Worm (Caenorhabditis elegans) whole organism, L4 larva: ENCODE measurements around the gene F48G7.5.
A peak's percentile ranks its signal among the peaks of the same experiment; 100 is the strongest.

ENCODE experiments used
- F10B5.3 ChIP-seq: sonication (generic microtip); optimal IDR thresholded peaks from 2 replicates; lab custom pipeline; 2016; ENCODE audit warnings: mild to moderate bottlenecking, missing genetic modification characterization, missing compliant biosample characterization
- F37D6.2 ChIP-seq: sonication (generic microtip); optimal IDR thresholded peaks from 2 replicates; lab custom pipeline; 2016; ENCODE audit warnings: mild to moderate bottlenecking, missing genetic modification characterization, missing compliant biosample characterization
- T20F7.1 ChIP-seq: fragments of 200-800 bp; sonication (Bioruptor generic); optimal IDR thresholded peaks from 2 replicates; lab custom pipeline; 2018; ENCODE audit warnings: mild to moderate bottlenecking, missing genetic modification characterization, missing compliant biosample characterization
- Y105C5A.15 ChIP-seq: fragments of 200-800 bp; sonication (Bioruptor generic); IDR thresholded peaks from 2 replicates; pipeline ENCODE4 v1.3.6; 2022; ENCODE audit warnings: missing genetic modification characterization, missing compliant biosample characterization
- Y48G9A.11 ChIP-seq: fragments of 200-800 bp; sonication (Bioruptor generic); IDR thresholded peaks from 2 replicates; pipeline ENCODE4 v1.3.6; 2022; ENCODE audit warnings: missing genetic modification reagents, missing genetic modification characterization, missing compliant biosample characterization
- ZK337.2 ChIP-seq: fragments of 200-800 bp; sonication (Bioruptor generic); IDR thresholded peaks from 2 replicates; pipeline ENCODE4 v1.3.6; 2022; ENCODE audit warnings: missing genetic modification reagents, missing genetic modification characterization, missing compliant biosample characterization
- ZK546.5 ChIP-seq, 2 experiments: sonication (generic microtip); optimal IDR thresholded peaks; 2 replicates each; lab custom pipeline; 2017; ENCODE audit warnings: missing biosample characterization in 2 of 2, missing genetic modification characterization in 2 of 2
- aha-1 ChIP-seq: fragments of 150-350 bp; peaks from one replicate; lab custom pipeline; 2014; ENCODE audit warnings: missing biosample characterization, missing genetic modification characterization
- arid-1 ChIP-seq: fragments of 200-800 bp; sonication (Bioruptor generic); conservative IDR thresholded peaks from 2 replicates; pipeline ENCODE4 v1.3.6; 2022; ENCODE audit warnings: missing genetic modification reagents, missing genetic modification characterization, missing compliant biosample characterization
- ceh-20 ChIP-seq: fragments of 200-800 bp; sonication (Bioruptor generic); IDR thresholded peaks from 2 replicates; pipeline ENCODE4 v1.3.6; 2022; ENCODE audit warnings: missing genetic modification reagents, missing genetic modification characterization, missing compliant biosample characterization
- cey-2 ChIP-seq: sonication (generic microtip); optimal IDR thresholded peaks from 3 replicates; lab custom pipeline; 2017; ENCODE audit warnings: missing genetic modification characterization, mild to moderate bottlenecking, missing compliant biosample characterization, antibody characterized with exemption, borderline replicate concordance; ENCODE audit not compliant: insufficient read depth
- ctbp-1 ChIP-seq: fragments of 200-800 bp; sonication (Bioruptor generic); IDR thresholded peaks from 2 replicates; pipeline ENCODE4 v1.3.6; 2022; ENCODE audit warnings: missing genetic modification reagents, missing genetic modification characterization, missing compliant biosample characterization
- daf-16 ChIP-seq, 3 experiments: sonication (generic microtip); optimal IDR thresholded peaks; 2 replicates each; lab custom pipeline; 2016 to 2017; ENCODE audit warnings: missing genetic modification characterization in 3 of 3, missing genetic modification reagents in 3 of 3, mild to moderate bottlenecking in 2 of 3, missing compliant biosample characterization in 2 of 3, missing biosample characterization in 1 of 3, moderate library complexity in 1 of 3
- daf-19 ChIP-seq: fragments of 200-800 bp; sonication (Bioruptor generic); conservative IDR thresholded peaks from 2 replicates; pipeline ENCODE4 v1.3.6; 2022; ENCODE audit warnings: missing genetic modification characterization, missing compliant biosample characterization
- daf-8 ChIP-seq: fragments of 200-800 bp; sonication (Bioruptor generic); IDR thresholded peaks from 2 replicates; pipeline ENCODE4 v1.3.6; 2022; ENCODE audit warnings: missing genetic modification characterization, missing compliant biosample characterization
- dmd-6 ChIP-seq: fragments of 200-800 bp; sonication (Bioruptor generic); IDR thresholded peaks from 2 replicates; pipeline ENCODE4 v1.3.6; 2022; ENCODE audit warnings: missing genetic modification reagents, missing genetic modification characterization, missing compliant biosample characterization
- dmd-9 ChIP-seq: fragments of 200-800 bp; sonication (Bioruptor generic); IDR thresholded peaks from 2 replicates; pipeline ENCODE4 v1.3.6; 2022; ENCODE audit warnings: missing genetic modification reagents, missing genetic modification characterization, missing compliant biosample characterization
- dpl-1 ChIP-seq: fragments of 150-350 bp; optimal IDR thresholded peaks from 2 replicates; lab custom pipeline; 2014; ENCODE audit warnings: missing biosample characterization, missing genetic modification reagents, missing genetic modification characterization
- dve-1 ChIP-seq: sonication (generic microtip); optimal IDR thresholded peaks from 2 replicates; lab custom pipeline; 2017; ENCODE audit warnings: antibody characterized with exemption, mild to moderate bottlenecking, missing genetic modification characterization, missing compliant biosample characterization; ENCODE audit not compliant: insufficient read depth
- egl-43 ChIP-seq: fragments of 200-800 bp; sonication (Bioruptor generic); IDR thresholded peaks from 2 replicates; pipeline ENCODE4 v1.3.6; 2022; ENCODE audit warnings: missing genetic modification reagents, missing genetic modification characterization, missing compliant biosample characterization
- fkh-10 ChIP-seq: fragments of 150-350 bp; optimal IDR thresholded peaks from 2 replicates; lab custom pipeline; 2014; ENCODE audit warnings: missing biosample characterization, missing genetic modification reagents, missing genetic modification characterization
- hlh-30 ChIP-seq: sonication (generic microtip); optimal IDR thresholded peaks from 2 replicates; lab custom pipeline; 2017; ENCODE audit warnings: antibody characterized with exemption, mild to moderate bottlenecking, missing genetic modification characterization, missing compliant biosample characterization; ENCODE audit not compliant: insufficient read depth
- hmg-1.1 ChIP-seq: fragments of 200-800 bp; sonication (Bioruptor generic); IDR thresholded peaks from 2 replicates; pipeline ENCODE4 v1.3.6; 2022; ENCODE audit warnings: missing genetic modification reagents, missing genetic modification characterization, missing compliant biosample characterization
- lin-1 ChIP-seq: fragments of 200-800 bp; sonication (Bioruptor generic); IDR thresholded peaks from 2 replicates; pipeline ENCODE4 v1.3.6; 2022; ENCODE audit warnings: missing genetic modification reagents, missing genetic modification characterization, missing compliant biosample characterization
- lin-15B ChIP-seq: fragments of 150-350 bp; sonication (generic microtip); optimal IDR thresholded peaks from 3 replicates; lab custom pipeline; 2014; ENCODE audit warnings: missing biosample characterization, missing genetic modification characterization
- lir-3 ChIP-seq: sonication (generic microtip); optimal IDR thresholded peaks from 2 replicates; lab custom pipeline; 2016; ENCODE audit warnings: mild to moderate bottlenecking, missing genetic modification characterization, missing compliant biosample characterization
- lsy-2 ChIP-seq, 2 experiments: fragments of 150-350 bp in 1 of 2; sonication (generic microtip) in 1 of 2; optimal IDR thresholded peaks; 2 replicates each; lab custom pipeline; 2014 to 2017; ENCODE audit warnings: missing biosample characterization in 2 of 2, missing genetic modification characterization in 2 of 2
- mdl-1 ChIP-seq, 2 experiments: fragments of 150-350 bp in 1 of 2; sonication (generic microtip) in 1 of 2; optimal IDR thresholded peaks; 2 replicates each; lab custom pipeline; 2014 to 2017; ENCODE audit warnings: missing biosample characterization in 2 of 2, missing genetic modification characterization in 2 of 2
- nhr-10 ChIP-seq: fragments of 150-350 bp; optimal IDR thresholded peaks from 2 replicates; lab custom pipeline; 2014; ENCODE audit warnings: missing biosample characterization, missing genetic modification characterization
- nhr-102 ChIP-seq: sonication (generic microtip); optimal IDR thresholded peaks from 2 replicates; lab custom pipeline; 2016; ENCODE audit warnings: mild to moderate bottlenecking, missing genetic modification characterization, moderate library complexity, missing compliant biosample characterization
- nhr-28 ChIP-seq: fragments of 150-350 bp; optimal IDR thresholded peaks from 2 replicates; lab custom pipeline; 2014; ENCODE audit warnings: missing biosample characterization, missing genetic modification characterization
- nhr-41 ChIP-seq: fragments of 200-800 bp; sonication (Bioruptor generic); IDR thresholded peaks from 2 replicates; pipeline ENCODE4 v1.3.6; 2022; ENCODE audit warnings: missing genetic modification reagents, missing genetic modification characterization, missing compliant biosample characterization
- nhr-76 ChIP-seq: fragments of 150-350 bp; optimal IDR thresholded peaks from 2 replicates; lab custom pipeline; 2014; ENCODE audit warnings: missing biosample characterization, missing genetic modification characterization
- pha-4 ChIP-seq, 2 experiments: fragments of 150-350 bp in 1 of 2; fragments of 200-800 bp in 1 of 2; sonication (Bioruptor generic) in 1 of 2; IDR thresholded peaks in 1 of 2; optimal IDR thresholded peaks in 1 of 2; 2 replicates each; pipeline versions ENCODE4 v1.3.6 to Lab custom; 2014 to 2022; ENCODE audit warnings: missing genetic modification characterization in 2 of 2, missing genetic modification reagents in 2 of 2, missing biosample characterization in 1 of 2, missing compliant biosample characterization in 1 of 2
- php-3 ChIP-seq: fragments of 200-800 bp; sonication (Bioruptor generic); IDR thresholded peaks from 2 replicates; pipeline ENCODE4 v1.3.6; 2022; ENCODE audit warnings: missing genetic modification reagents, missing genetic modification characterization, missing compliant biosample characterization
- pqm-1 ChIP-seq: sonication (generic microtip); optimal IDR thresholded peaks from 2 replicates; lab custom pipeline; 2017; ENCODE audit warnings: missing biosample characterization, missing genetic modification characterization
- rbr-2 ChIP-seq: sonication (generic microtip); optimal IDR thresholded peaks from 2 replicates; lab custom pipeline; 2016; ENCODE audit warnings: missing genotype, missing genetic modification characterization, missing compliant biosample characterization
- set-16 ChIP-seq: fragments of 200-800 bp; sonication (Bioruptor generic); IDR thresholded peaks from 2 replicates; pipeline ENCODE4 v1.3.6; 2022; ENCODE audit warnings: missing genetic modification reagents, missing genetic modification characterization, missing compliant biosample characterization
- snpc-1.2 ChIP-seq: fragments of 200-800 bp; sonication (Bioruptor generic); IDR thresholded peaks from 2 replicates; pipeline ENCODE4 v1.3.6; 2022; ENCODE audit warnings: missing genetic modification reagents, missing genetic modification characterization, missing compliant biosample characterization
- spr-1 ChIP-seq: sonication (generic microtip); optimal IDR thresholded peaks from 2 replicates; lab custom pipeline; 2016; ENCODE audit warnings: mild to moderate bottlenecking, missing genetic modification characterization, missing compliant biosample characterization
- tag-97 ChIP-seq: fragments of 200-800 bp; sonication (Bioruptor generic); IDR thresholded peaks from 2 replicates; pipeline ENCODE4 v1.3.6; 2022; ENCODE audit warnings: missing genetic modification characterization, missing compliant biosample characterization
- tra-1 ChIP-seq: fragments of 200-800 bp; sonication (Bioruptor generic); IDR thresholded peaks from 2 replicates; pipeline ENCODE4 v1.3.6; 2022; ENCODE audit warnings: missing genetic modification reagents, missing genetic modification characterization, missing compliant biosample characterization
- unc-62 ChIP-seq, 3 experiments: fragments of 150-350 bp in 1 of 3; sonication (generic microtip); optimal IDR thresholded peaks in 2 of 3; peaks in 1 of 3; 1 replicate in 1 of 3; 2 replicates in 2 of 3; lab custom pipeline; 2014 to 2017; ENCODE audit warnings: missing biosample characterization in 3 of 3, missing genetic modification characterization in 3 of 3, missing genetic modification reagents in 3 of 3, missing genotype in 1 of 3
- zag-1 ChIP-seq: fragments of 150-350 bp; optimal IDR thresholded peaks from 2 replicates; lab custom pipeline; 2014; ENCODE audit warnings: missing biosample characterization, missing genetic modification characterization
- zfp-2 ChIP-seq: sonication (generic microtip); optimal IDR thresholded peaks from 2 replicates; lab custom pipeline; 2016; ENCODE audit warnings: mild to moderate bottlenecking, missing genetic modification characterization, missing compliant biosample characterization
- ztf-11 ChIP-seq: fragments of 150-350 bp; optimal IDR thresholded peaks from 2 replicates; lab custom pipeline; 2014; ENCODE audit warnings: missing biosample characterization, missing genetic modification characterization

Gene F48G7.5

DNA sequence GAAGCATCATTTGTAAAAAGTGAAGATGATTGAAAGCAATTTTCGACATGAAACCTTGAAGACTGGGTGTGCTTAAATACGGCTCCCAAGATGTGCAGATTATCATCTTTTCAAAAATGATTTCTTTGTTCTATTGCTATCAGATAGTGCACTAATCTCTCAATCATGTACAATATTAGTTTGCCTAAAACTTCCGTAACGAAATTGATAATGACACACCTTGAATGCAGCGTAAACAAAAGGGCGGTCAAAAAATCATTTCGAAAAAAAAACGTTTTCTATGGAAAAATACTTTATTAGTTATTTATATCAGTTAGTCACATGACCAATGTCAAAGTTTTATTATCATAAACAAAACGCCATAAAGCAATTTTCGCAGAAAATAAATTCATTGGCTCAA is at the start of gene F48G7.5:
F48G7.5 (minus strand) TSS at position 34 of the 400 bp plus-strand sequence.
- TF ChIP-seq dmd-9 (GFP tag; lab: Robert Waterston, UW) (no peak), pqm-1 (peak; percentile 26), zag-1 (tag; lab: Kevin White, UChicago) (no peak), cey-2 (tag; lab: Kevin White, UChicago) (no peak), F10B5.3 (tag; lab: Kevin White, UChicago) (no peak), hlh-30 (tag; lab: Kevin White, UChicago) (no peak), dve-1 (peak; percentile 6), nhr-76 (tag; lab: Kevin White, UChicago) (no peak), ztf-11 (tag; lab: Kevin White, UChicago) (no peak), nhr-102 (tag; lab: Kevin White, UChicago) (no peak), daf-19 (no peak), daf-16 (GFP tag; optimal IDR thresholded peaks at IDR 0.05; lab: Kevin White, UChicago) (no peak), daf-16 (tag; optimal IDR thresholded peaks at IDR 0.05; lab: Kevin White, UChicago) (peak; percentile 78), fkh-10 (GFP tag; lab: Kevin White, UChicago) (no peak), dpl-1 (GFP tag; lab: Kevin White, UChicago) (no peak), egl-43 (GFP tag; lab: Robert Waterston, UW) (no peak), ZK337.2 (no peak), nhr-41 (GFP tag; lab: Robert Waterston, UW) (no peak)

DNA sequence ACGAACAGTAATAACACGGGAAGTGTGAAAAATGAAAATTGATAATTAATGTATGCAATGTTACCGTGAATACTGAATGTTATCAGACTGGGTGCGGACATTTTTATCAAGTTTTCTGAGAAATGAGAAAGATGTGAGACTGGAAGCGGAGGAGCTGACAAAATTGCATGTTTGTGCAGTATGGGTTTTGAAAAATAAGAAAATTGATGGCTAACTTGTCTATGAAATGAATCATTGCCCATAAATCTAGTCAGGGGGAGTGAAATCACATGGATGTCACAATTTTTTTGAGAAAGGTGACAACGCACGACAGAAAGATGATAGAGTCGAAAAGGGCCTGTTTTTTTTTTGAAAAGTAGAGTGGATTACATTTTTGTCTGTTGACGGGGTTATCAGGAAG is 48.6 kb upstream of the F48G7.5 start, which contains the start of gene sru-24:
sru-24 (minus strand) TSS at position 101 of the 400 bp plus-strand sequence.
- no peak for TF ChIP-seq unc-62 (GFP tag; optimal IDR thresholded peaks at IDR 0.05 in 1 of 2; lab: Kevin White, UChicago)
- no peak for TF ChIP-seq unc-62 (tag; optimal IDR thresholded peaks at IDR 0.05; lab: Kevin White, UChicago)
- no peak for TF ChIP-seq spr-1 (tag; lab: Kevin White, UChicago)
- no peak for TF ChIP-seq ZK337.2
- TF ChIP-seq T20F7.1, result no peak
- TF ChIP-seq dmd-6 (GFP tag; lab: Robert Waterston, UW), result no peak
- no peak for TF ChIP-seq pqm-1
- no peak for TF ChIP-seq lin-1
- no peak for TF ChIP-seq snpc-1.2 (GFP tag; lab: Robert Waterston, UW)
- no peak for TF ChIP-seq pha-4 (GFP tag; IDR thresholded peaks at IDR 0.05; lab: Robert Waterston, UW)
- TF ChIP-seq pha-4 (tag; optimal IDR thresholded peaks at IDR 0.05; lab: Kevin White, UChicago), result no peak

DNA sequence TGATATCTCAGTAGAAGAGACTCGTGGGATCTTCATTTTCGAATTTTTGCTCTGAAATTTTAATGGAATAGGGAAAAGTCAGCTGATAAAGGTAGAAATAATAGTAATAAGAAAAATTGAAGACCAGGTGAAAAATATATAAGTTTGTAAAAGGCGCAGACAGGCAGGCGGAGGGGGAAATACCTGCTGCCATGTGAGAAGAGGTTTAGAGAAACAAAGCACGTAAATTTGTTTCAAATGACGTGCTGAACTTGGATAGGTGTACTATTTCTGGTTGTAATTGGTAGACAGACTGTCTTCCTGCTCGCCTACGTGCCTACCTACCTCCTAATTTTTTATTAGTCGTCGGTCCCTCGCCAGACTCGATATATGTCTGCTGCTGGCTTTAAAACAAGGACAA is 44.7 kb upstream of the F48G7.5 start, which contains the start of gene nhr-180:
nhr-180 (minus strand) TSS at position 52 of the 400 bp plus-strand sequence.
- TF ChIP-seq hmg-1.1 (GFP tag; lab: Robert Waterston, UW) (0 out of 2 replicates have a peak, but pooled peaks have one; percentile 12), zag-1 (tag; lab: Kevin White, UChicago) (no peak), F37D6.2 (tag; lab: Kevin White, UChicago) (no peak), rbr-2 (tag; lab: Kevin White, UChicago) (no peak), dve-1 (no peak), lsy-2 (tag; optimal IDR thresholded peaks at IDR 0.05; lab: Kevin White, UChicago) (no peak), tra-1 (no peak), lin-1 (no peak), dmd-6 (GFP tag; lab: Robert Waterston, UW) (peak; percentile 61; the same call in 1 of the 2 replicates), aha-1 (tag; lab: Kevin White, UChicago) (peak; percentile 13), lin-15B (tag; lab: Kevin White, UChicago) (no peak), nhr-28 (tag; lab: Kevin White, UChicago) (peak; percentile 39), ZK546.5 (tag; optimal IDR thresholded peaks at IDR 0.05; lab: Kevin White, UChicago) (no peak), tag-97 (no peak), ctbp-1 (no peak), php-3 (GFP tag; lab: Robert Waterston, UW) (no peak), set-16 (GFP tag; lab: Robert Waterston, UW) (no peak), nhr-10 (tag; lab: Kevin White, UChicago) (no peak), ceh-20 (GFP tag; lab: Robert Waterston, UW) (no peak), pqm-1 (no peak), arid-1 (GFP tag; lab: Robert Waterston, UW) (no peak), mdl-1 (tag; optimal IDR thresholded peaks at IDR 0.05; lab: Kevin White, UChicago) (peak; percentile 37 to 74), hlh-30 (tag; lab: Kevin White, UChicago) (peak; percentile 69), Y105C5A.15 (no peak), zfp-2 (no peak), lir-3 (tag; lab: Kevin White, UChicago) (no peak), Y48G9A.11 (GFP tag; lab: Robert Waterston, UW) (no peak), daf-8 (GFP tag; lab: Robert Waterston, UW) (no peak)
